Fruit fly (Drosophila melanogaster): ENCODE data around the gene CG33235.

dm6 chrX:11512868-11513267 lies 21.5 kb upstream of the CG33235 start:
- TF ChIP-seq CTCF (optimal IDR thresholded peaks at IDR 0.05) (no peak), CG8478 (optimal IDR thresholded peaks at IDR 0.05) (no peak)
